Fruit fly (Drosophila melanogaster) whole organism: ENCODE results near the gene Atg18b.
A peak's percentile ranks its signal among the peaks of the same experiment; 100 is the strongest.

Experiments used
- CG8478 ChIP-seq: fragments of >200 bp; optimal IDR thresholded peaks from 2 replicates; lab custom pipeline; 2018; ENCODE audit warnings: inconsistent platforms
- Dll ChIP-seq: fragments of >200 bp; optimal IDR thresholded peaks from 2 replicates; lab custom pipeline; 2017
- EcR ChIP-seq, 2 experiments: fragments of >200 bp; optimal IDR thresholded peaks; 2 replicates each; lab custom pipeline; 2017; ENCODE audit warnings: missing biosample characterization in 2 of 2, missing genetic modification characterization in 2 of 2, missing genetic modification reagents in 2 of 2
- pan ChIP-seq: fragments of >200 bp; optimal IDR thresholded peaks from 2 replicates; lab custom pipeline; 2017
- psq ChIP-seq: fragments of >200 bp; optimal IDR thresholded peaks from 2 replicates; lab custom pipeline; 2017
- usp ChIP-seq: fragments of >200 bp; optimal IDR thresholded peaks from 2 replicates; lab custom pipeline; 2017; ENCODE audit warnings: missing biosample characterization, missing genetic modification characterization, mixed read lengths

Gene Atg18b

DNA sequence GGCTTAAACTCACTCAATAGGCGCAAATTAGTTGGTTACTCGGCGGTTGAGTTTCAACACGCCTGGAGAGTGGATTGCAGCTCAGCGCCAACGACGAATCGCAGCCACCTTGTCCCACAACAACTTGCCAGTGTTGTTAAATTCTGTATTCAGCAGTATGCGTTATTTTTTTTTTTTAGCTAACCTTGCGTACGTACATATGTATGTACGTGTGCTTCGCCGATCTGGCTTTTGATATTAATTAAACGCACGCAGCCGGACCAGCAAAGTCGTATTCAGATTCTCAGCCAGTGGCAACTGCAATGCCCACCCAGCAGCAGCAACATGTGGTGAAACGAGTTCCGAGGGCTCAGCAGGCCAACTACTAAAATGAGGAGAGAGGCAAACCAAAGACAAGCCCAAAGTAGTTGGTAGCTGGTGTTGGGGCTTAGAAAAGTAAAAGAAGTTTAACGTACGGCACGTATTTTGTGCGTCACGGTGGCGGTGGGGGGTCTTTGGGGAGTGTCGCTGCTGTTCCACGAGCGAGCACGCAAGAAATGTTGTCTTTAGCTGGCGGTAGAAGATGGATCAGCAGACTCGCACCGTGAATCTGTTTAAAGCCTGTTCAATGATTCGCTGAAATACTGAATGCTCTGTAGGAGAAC is 24.8 kb upstream of the Atg18b start:
- TF ChIP-seq EcR (GFP tag; optimal IDR thresholded peaks at IDR 0.05; lab: Kevin White, UChicago) (peak in 1 of 2 experiments; percentile 35), psq (no peak)

DNA sequence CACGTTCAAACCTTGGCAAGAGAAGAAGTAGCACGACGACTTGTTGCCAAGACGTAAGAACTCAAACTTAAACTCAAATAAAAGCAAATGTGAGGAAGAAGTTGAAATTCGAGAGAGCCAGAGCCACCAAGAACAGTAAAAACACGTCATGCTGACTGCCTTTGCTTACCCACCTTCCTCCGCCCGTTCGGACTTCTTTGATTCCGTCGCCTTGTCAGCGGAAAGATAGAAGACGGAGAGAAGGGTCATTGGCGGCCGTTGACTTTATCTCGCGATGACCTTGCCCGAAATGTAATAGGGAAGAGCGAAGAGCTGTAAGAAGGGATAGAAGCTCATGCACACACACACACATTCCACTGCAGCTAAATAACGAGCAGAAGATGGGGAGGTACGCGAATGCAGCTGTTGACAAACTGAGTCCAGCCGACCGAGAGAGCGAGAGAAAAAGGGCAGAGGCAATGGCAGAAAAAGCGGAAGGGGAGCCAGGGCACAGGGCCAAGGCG is 23.6 kb upstream of the Atg18b start:
- TF ChIP-seq Dll: no peak
- TF ChIP-seq EcR (GFP tag; optimal IDR thresholded peaks at IDR 0.05; lab: Kevin White, UChicago): peak; percentile 60 to 98
- no peak for TF ChIP-seq usp (GFP tag; lab: Kevin White, UChicago)
- TF ChIP-seq CG8478: no peak
- TF ChIP-seq pan (lab: Kevin White, UChicago): peak; percentile 39

DNA sequence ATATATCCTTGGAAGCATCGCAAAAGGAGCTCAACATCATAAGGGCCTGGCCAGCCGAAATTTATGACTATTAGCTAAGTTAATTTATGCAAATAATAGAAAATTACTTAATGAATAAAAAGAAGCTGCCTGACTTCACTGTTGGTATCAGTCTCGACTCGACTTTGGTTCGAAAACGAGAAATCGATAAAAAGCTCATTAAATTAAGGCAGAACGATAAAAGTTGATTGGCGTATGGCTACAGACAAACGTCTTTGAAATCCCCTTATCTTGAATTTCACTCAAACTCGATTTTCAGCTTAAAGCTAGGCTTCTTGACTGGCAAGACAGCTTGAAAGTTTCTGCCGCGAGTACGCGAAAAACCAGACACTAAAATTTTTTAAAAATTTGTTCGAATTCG is 22.0 kb upstream of the Atg18b start:
- TF ChIP-seq psq (no peak), pan (lab: Kevin White, UChicago) (no peak), usp (GFP tag; lab: Kevin White, UChicago) (no peak), EcR (GFP tag; optimal IDR thresholded peaks at IDR 0.05; lab: Kevin White, UChicago) (no peak), CG8478 (no peak), Dll (no peak)

DNA sequence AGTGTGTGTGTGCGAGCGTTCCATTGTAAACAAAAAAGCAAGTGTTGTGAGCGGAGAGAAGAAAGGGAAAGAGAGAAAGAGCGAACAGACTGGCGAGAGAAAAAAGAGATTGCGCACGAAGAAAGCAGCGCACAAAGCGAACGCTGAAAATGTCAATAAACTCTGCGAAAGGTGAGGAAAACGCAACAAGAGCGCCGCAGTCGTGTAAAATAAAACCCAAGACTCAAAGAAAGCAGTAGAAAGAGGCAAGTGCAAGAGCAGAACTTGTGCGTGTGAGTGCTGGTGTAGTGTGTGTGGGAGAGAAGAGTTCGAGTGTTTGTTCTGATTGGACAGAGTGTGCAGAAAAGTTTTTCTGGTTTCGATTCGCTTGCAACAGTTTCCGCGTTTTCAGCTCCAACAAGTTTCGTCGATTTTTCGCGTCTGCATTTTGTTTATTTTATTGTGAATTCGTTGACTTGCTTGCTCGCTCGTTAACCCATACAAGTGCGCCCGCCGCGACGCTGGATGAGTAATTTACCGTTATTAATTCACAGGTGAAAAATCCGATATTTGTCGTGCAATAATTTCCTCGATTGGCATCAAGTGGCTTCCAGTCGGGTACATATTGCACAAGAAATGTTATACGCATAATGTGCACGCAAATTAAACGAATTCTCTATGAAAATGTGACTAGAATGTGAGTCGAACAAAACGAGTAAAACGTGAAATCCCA is 17.5 kb upstream of the Atg18b start:
- TF ChIP-seq CG8478 (no peak), usp (GFP tag; lab: Kevin White, UChicago) (no peak), Dll (peak; percentile 82), EcR (GFP tag; optimal IDR thresholded peaks at IDR 0.05; lab: Kevin White, UChicago) (peak; percentile 86 to 96), psq (no peak), pan (lab: Kevin White, UChicago) (no peak)

DNA sequence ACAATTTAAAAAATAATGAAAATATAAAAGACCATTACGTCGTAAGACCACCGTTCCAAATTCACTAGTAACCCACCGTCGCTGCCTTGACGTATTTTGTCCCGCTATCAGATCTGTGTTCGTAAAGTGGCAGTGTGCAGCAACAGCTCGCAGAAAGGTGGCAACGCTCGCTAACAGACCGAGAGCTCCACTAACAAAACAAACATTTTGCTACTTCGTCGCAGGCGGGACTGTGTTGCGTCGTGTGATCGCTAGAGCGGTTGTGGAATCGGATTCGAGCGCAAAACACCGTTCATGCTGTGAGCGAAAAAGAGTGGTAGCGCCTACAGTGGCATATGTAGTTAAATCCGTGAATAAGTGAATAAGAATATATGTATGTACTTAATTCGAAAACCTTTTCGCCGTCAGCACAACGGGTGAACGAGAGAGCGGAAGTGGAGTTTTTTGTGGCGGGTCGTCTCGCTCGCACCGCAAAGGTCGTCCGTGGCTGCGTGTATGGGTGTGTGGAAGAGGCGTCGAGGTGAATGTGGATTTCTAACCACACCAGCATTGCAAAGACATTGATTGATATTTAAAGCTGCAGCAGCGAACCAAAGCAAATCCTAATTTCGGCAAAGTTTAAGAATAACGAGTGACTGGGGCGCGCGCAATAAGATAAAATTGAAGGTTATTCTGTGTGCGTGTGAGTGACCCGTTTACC is 16.8 kb upstream of the Atg18b start, which contains the start of gene Hr39:
Gene Hr39, plus strand, starts transcription at position 203 of the 700 bp plus-strand sequence.
- TF ChIP-seq EcR (GFP tag; optimal IDR thresholded peaks at IDR 0.05; lab: Kevin White, UChicago) (no peak), pan (lab: Kevin White, UChicago) (no peak), psq (no peak), CG8478 (no peak), Dll (no peak), usp (GFP tag; lab: Kevin White, UChicago) (no peak)

DNA sequence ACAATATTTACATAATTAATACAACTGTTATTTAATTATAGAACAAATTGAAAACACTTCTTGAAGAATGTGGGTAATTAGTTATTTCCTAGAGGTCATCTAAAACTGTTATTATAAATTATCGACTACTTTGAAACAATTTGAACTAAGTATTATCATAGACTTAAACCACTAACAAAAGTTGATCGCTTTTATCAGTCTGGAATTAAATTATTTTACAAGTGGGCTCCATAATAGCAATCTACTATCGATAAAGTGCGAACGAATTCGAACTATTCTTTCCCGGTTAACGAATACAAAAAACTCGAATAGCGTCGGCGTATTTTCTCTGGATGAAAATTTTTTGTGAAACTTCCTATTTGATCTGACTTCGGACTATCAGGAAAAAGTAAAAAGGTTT is 16.3 kb upstream of the Atg18b start, which contains the start of gene CG31626:
Gene CG31626, minus strand, starts transcription at position 101 of the 400 bp plus-strand sequence.
- TF ChIP-seq pan (lab: Kevin White, UChicago): no peak
- TF ChIP-seq CG8478: no peak
- no peak for TF ChIP-seq usp (GFP tag; lab: Kevin White, UChicago)
- TF ChIP-seq EcR (GFP tag; optimal IDR thresholded peaks at IDR 0.05; lab: Kevin White, UChicago): no peak
- no peak for TF ChIP-seq psq
- TF ChIP-seq Dll: no peak

DNA sequence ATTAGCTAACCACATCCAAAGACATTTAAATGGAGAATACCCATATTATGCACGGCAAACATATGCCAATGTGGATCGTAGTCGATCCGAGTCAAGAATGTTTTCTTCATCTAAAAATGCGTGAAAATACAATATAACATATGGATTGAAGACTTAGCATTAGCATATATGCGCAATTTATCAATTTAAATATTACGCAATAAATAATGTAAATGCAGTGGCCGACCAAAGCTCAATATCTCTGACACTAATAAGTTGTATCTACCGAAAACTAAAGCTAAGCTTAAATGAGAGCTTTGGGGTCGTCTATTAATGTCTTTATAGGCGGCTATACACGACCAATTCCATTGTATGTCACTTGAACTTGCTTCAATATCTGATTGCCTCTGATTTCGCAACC is 15.1 kb upstream of the Atg18b start:
- TF ChIP-seq usp (GFP tag; lab: Kevin White, UChicago) (no peak), Dll (no peak), EcR (GFP tag; optimal IDR thresholded peaks at IDR 0.05; lab: Kevin White, UChicago) (no peak), psq (no peak), CG8478 (no peak), pan (lab: Kevin White, UChicago) (no peak)

DNA sequence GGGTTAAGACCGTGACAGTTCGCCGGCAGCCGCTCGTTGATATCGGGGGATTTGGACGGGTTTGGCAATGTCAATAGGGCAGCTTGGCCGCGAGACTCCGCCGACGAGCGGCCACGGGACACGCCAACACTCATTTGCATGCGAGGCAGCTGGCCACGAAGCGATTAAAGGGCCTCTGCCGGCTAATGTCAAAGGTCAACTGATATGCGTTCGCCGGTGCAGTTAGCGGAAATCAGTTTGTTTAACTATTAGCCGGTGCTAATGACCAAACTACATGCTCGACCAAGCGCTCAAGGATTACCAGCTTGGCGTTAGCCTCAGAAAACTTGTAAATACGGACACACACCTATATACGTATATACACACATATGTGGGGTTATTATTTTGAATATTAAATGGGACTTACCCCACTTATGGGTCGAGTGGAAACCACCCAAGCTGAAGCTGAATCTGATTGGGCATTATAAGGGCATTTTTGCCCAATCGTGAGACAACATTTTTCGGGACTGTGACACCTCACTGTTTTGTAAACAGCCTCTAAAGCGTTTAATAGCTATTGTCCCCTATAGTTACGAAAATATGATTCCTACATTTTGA is 14.1 kb upstream of the Atg18b start:
- TF ChIP-seq usp (GFP tag; lab: Kevin White, UChicago): no peak
- no peak for TF ChIP-seq CG8478
- no peak for TF ChIP-seq pan (lab: Kevin White, UChicago)
- TF ChIP-seq EcR (GFP tag; optimal IDR thresholded peaks at IDR 0.05; lab: Kevin White, UChicago): no peak
- no peak for TF ChIP-seq Dll
- no peak for TF ChIP-seq psq

DNA sequence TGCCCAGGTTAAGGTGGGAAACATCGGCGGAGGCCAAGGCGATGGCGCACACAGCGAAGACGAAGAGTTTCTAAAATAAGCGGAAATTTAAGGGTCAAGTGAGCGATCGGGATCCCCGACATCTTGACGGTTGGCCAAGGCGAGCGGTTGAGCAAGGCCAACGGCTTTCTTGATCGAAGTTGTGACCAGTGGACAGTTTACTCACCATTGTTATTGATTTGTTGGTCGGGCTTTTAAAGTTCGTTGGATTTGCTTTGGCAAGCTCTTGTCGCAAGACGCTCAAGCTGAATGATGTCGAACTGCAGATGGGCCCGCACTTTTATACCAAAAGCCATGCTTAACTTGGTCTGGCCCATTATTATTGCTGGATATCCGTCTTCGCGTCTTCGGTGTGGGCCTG is 13.1 kb upstream of the Atg18b start:
- no peak for TF ChIP-seq pan (lab: Kevin White, UChicago)
- no peak for TF ChIP-seq EcR (GFP tag; optimal IDR thresholded peaks at IDR 0.05; lab: Kevin White, UChicago)
- TF ChIP-seq psq: no peak
- TF ChIP-seq usp (GFP tag; lab: Kevin White, UChicago): no peak
- no peak for TF ChIP-seq Dll
- TF ChIP-seq CG8478: no peak

DNA sequence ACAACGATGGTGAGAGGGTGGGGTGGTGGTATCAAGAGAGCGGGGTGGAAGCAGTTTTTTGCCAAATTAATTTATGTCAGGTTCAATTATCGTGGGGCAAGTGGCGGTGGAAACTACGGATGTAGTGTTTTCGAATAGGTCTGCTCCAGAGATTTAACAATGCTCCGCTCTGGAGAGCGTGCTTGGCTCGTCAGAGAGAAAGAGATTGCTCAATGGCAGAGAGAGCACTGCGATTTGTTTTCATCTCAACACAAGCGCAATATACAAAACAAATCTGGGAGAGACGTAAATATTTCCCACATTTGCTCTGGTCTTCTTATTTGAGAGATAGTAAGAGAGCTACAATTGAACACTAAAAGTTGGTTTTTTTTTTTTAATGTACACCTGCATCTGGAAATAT is 1.4 kb upstream of the Atg18b start:
- TF ChIP-seq Dll (no peak), CG8478 (no peak), pan (lab: Kevin White, UChicago) (no peak), EcR (GFP tag; optimal IDR thresholded peaks at IDR 0.05; lab: Kevin White, UChicago) (no peak), usp (GFP tag; lab: Kevin White, UChicago) (no peak), psq (no peak)

DNA sequence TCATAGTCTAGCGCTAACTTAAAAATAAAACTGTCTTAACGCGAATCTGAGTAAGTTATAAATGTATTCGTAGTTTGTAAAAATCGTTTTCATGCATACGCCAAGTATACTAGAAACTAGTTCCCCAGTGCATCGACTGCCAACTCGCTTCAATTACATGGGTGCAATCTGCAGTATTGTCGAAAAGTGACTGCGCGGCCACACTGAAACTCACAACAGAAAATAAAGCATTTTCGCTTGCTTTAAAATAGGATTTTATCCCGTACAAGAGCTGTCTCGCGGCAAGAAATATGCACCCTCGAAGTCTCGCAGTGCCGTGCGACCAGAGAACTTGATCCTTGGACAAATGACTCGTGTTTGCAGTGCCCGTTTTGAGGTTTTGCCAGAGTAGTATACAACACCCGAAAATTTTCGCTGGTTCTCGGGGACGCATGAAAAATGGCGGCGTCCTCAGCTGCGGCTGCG is 774 bp upstream of the Atg18b start, which contains the start of gene CG8677:
Gene CG8677, plus strand, starts transcription at position 199 of the 465 bp plus-strand sequence.
- no peak for TF ChIP-seq pan (lab: Kevin White, UChicago)
- no peak for TF ChIP-seq psq
- no peak for TF ChIP-seq CG8478
- TF ChIP-seq Dll: no peak
- TF ChIP-seq usp (GFP tag; lab: Kevin White, UChicago): no peak
- no peak for TF ChIP-seq EcR (GFP tag; optimal IDR thresholded peaks at IDR 0.05; lab: Kevin White, UChicago)
